In genomic region chr2L:22924556-22924955, dm6 we compare ENCODE assay signal across 4 fruit fly cellular contexts.
TF ChIP-seq lines count a peak whose summit lies in the region.

Gene lt (plus strand): TSS chr2L:22924795.

- TF ChIP-seq CTCF in whole organism, embryonic (GFP tag; optimal IDR thresholded peaks at IDR 0.05; lab: Kevin White, UChicago): no peak

TF ChIP-seq in whole organism, embryonic, 481 proteins besides CTCF, POLR2A, EP300 and RAD21 (continues in another document):
- TF ChIP-seq CG6765 (GFP tag; optimal IDR thresholded peaks at IDR 0.05; lab: Kevin White, UChicago) (no peak), al (GFP tag; IDR thresholded peaks at IDR 0.05; lab: Robert Waterston, UW) (no peak), insv (GFP tag; optimal IDR thresholded peaks at IDR 0.05; lab: Kevin White, UChicago) (no peak), Dfd (GFP tag; optimal IDR thresholded peaks at IDR 0.05; lab: Kevin White, UChicago) (peak in 1 of 2 experiments; percentile 29), Usf (GFP tag; optimal IDR thresholded peaks at IDR 0.05; lab: Kevin White, UChicago) (no peak), ssp (GFP tag; IDR thresholded peaks at IDR 0.05; lab: Robert Waterston, UW) (peak; percentile 98), CG11723 (GFP tag; optimal IDR thresholded peaks at IDR 0.05; lab: Kevin White, UChicago) (peak; percentile 65), CG10267 (tag; optimal IDR thresholded peaks at IDR 0.05; lab: Kevin White, UChicago) (peak; percentile 4), BEAF-32 (GFP tag; optimal IDR thresholded peaks at IDR 0.05; lab: Kevin White, UChicago) (peak; percentile 67), CG3847 (GFP tag; IDR thresholded peaks at IDR 0.05; lab: Robert Waterston, UW) (no peak), CG6654 (GFP tag; optimal IDR thresholded peaks at IDR 0.05; lab: Kevin White, UChicago) (no peak), Doc2 (GFP tag; IDR thresholded peaks at IDR 0.05; lab: Robert Waterston, UW) (no peak), D19A (tag; optimal IDR thresholded peaks at IDR 0.05; lab: Kevin White, UChicago) (no peak), ato (GFP tag; IDR thresholded peaks at IDR 0.05; lab: Robert Waterston, UW; ENCODE audit: partially characterized antibody) (no peak), CG1603 (tag; optimal IDR thresholded peaks at IDR 0.05; lab: Kevin White, UChicago) (peak; percentile 92), CG8765 (GFP tag; IDR thresholded peaks at IDR 0.05; lab: Robert Waterston, UW) (no peak), CG31441 (GFP tag; IDR thresholded peaks at IDR 0.05; lab: Robert Waterston, UW) (no peak; the same call in 1 of the 2 replicates), CG30020 (tag; optimal IDR thresholded peaks at IDR 0.05; lab: Kevin White, UChicago) (peak; percentile 99), CG3065 (GFP tag; optimal IDR thresholded peaks at IDR 0.05; lab: Kevin White, UChicago) (no peak), Dp (GFP tag; optimal IDR thresholded peaks at IDR 0.05; lab: Kevin White, UChicago) (no peak), CG9727 (GFP tag; optimal IDR thresholded peaks at IDR 0.05; lab: Kevin White, UChicago) (no peak), Sox102F (GFP tag; optimal IDR thresholded peaks at IDR 0.05; lab: Kevin White, UChicago) (no peak), CG11560 (tag; IDR thresholded peaks at IDR 0.05; lab: Robert Waterston, UW) (no peak)

TF ChIP-seq in whole organism, prepupa, 60 proteins besides CTCF, POLR2A, EP300 and RAD21:
- TF ChIP-seq CG11762 (GFP tag; optimal IDR thresholded peaks at IDR 0.05; lab: Kevin White, UChicago; ENCODE audit: insufficient read depth): no peak
- TF ChIP-seq CG6854 (GFP tag; optimal IDR thresholded peaks at IDR 0.05; lab: Kevin White, UChicago): no peak
- TF ChIP-seq Eip78C (GFP tag; lab: Kevin White, UChicago): no peak
- peak; percentile 24 for TF ChIP-seq acj6 (GFP tag; optimal IDR thresholded peaks at IDR 0.05; lab: Kevin White, UChicago)
- TF ChIP-seq CG16779 (tag; optimal IDR thresholded peaks at IDR 0.05; lab: Kevin White, UChicago): no peak
- TF ChIP-seq OdsH (GFP tag; optimal IDR thresholded peaks at IDR 0.05; lab: Kevin White, UChicago): peak; percentile 20
- no peak for TF ChIP-seq fkh (GFP tag; optimal IDR thresholded peaks at IDR 0.05; lab: Kevin White, UChicago)
- TF ChIP-seq Met (GFP tag; optimal IDR thresholded peaks at IDR 0.05; lab: Kevin White, UChicago): peak; percentile 0
- TF ChIP-seq svp (GFP tag; lab: Kevin White, UChicago): peak; percentile 41
- peak; percentile 10 for TF ChIP-seq pdm3 (GFP tag; optimal IDR thresholded peaks at IDR 0.05; lab: Kevin White, UChicago)
- TF ChIP-seq fd85E (GFP tag; optimal IDR thresholded peaks at IDR 0.05; lab: Kevin White, UChicago): no peak
- peak; percentile 32 for TF ChIP-seq CG31627 (GFP tag; optimal IDR thresholded peaks at IDR 0.05; lab: Kevin White, UChicago)
- TF ChIP-seq Sox14 (GFP tag; optimal IDR thresholded peaks at IDR 0.05; lab: Kevin White, UChicago): peak; percentile 23
- peak; percentile 19 for TF ChIP-seq CG34406 (GFP tag; optimal IDR thresholded peaks at IDR 0.05; lab: Kevin White, UChicago)
- TF ChIP-seq CG11902 (GFP tag; optimal IDR thresholded peaks at IDR 0.05; lab: Kevin White, UChicago): peak; percentile 29
- TF ChIP-seq Lpt (GFP tag; optimal IDR thresholded peaks at IDR 0.05; lab: Kevin White, UChicago): no peak
- TF ChIP-seq Ets96B (tag; optimal IDR thresholded peaks at IDR 0.05; lab: Kevin White, UChicago): no peak
- peak; percentile 37 for TF ChIP-seq Hr39 (GFP tag; optimal IDR thresholded peaks at IDR 0.05; lab: Kevin White, UChicago)
- no peak for TF ChIP-seq Eip75B (GFP tag; optimal IDR thresholded peaks at IDR 0.05; lab: Kevin White, UChicago)

TF ChIP-seq in whole organism, pupa, 21 proteins besides CTCF, POLR2A, EP300 and RAD21:
- no peak for TF ChIP-seq CG13204 (GFP tag; optimal IDR thresholded peaks at IDR 0.05; lab: Kevin White, UChicago)
- TF ChIP-seq rn (GFP tag; IDR thresholded peaks at IDR 0.05; lab: Robert Waterston, UW): no peak
- TF ChIP-seq CG9948 (tag; optimal IDR thresholded peaks at IDR 0.05; lab: Kevin White, UChicago): no peak
- no peak for TF ChIP-seq Ets98B (GFP tag; IDR thresholded peaks at IDR 0.05; lab: Robert Waterston, UW)
- TF ChIP-seq CG8159 (tag; optimal IDR thresholded peaks at IDR 0.05; lab: Kevin White, UChicago): peak; percentile 36
TF ChIP-seq in whole organism, pupa: peak in this region for 1.

TF ChIP-seq in whole organism, wandering third instar larva, 38 proteins besides CTCF, POLR2A, EP300 and RAD21:
- TF ChIP-seq lola (GFP tag; optimal IDR thresholded peaks at IDR 0.05; lab: Kevin White, UChicago) (peak; percentile 69), OdsH (GFP tag; optimal IDR thresholded peaks at IDR 0.05; lab: Kevin White, UChicago) (no peak), Dfd (GFP tag; optimal IDR thresholded peaks at IDR 0.05; lab: Kevin White, UChicago) (peak; percentile 30), N (GFP tag; optimal IDR thresholded peaks at IDR 0.05; lab: Kevin White, UChicago) (peak; percentile 57), woc (GFP tag; optimal IDR thresholded peaks at IDR 0.05; lab: Kevin White, UChicago) (peak; percentile 13)

Comparison
In these comparisons a context has a peak if more than half of its experiments do, and no peak if none do; other contexts are left out.
1. Of the 7 proteins assayed by ChIP-seq in both whole organism, embryonic and whole organism, prepupa: peak only in whole organism, embryonic: none; only in whole organism, prepupa: Hr39; in both: none; in neither: 6.